Fruit fly (Drosophila melanogaster) whole organism, embryonic: Measurements from ENCODE around the gene CG43954.

ENCODE experiments used
- B-H2 ChIP-seq: fragments of 200-800 bp; sonication (Bioruptor generic); optimal IDR thresholded peaks from 2 replicates; lab custom pipeline; 2018; ENCODE audit warnings: missing biosample characterization, mild to moderate bottlenecking, missing genetic modification characterization
- CG11247 ChIP-seq: fragments of 200-800 bp; sonication (Bioruptor generic); IDR thresholded peaks from 2 replicates; pipeline ENCODE4 v1.3.6; 2022; ENCODE audit warnings: missing biosample characterization, missing genetic modification characterization
- CG11696 ChIP-seq: fragments of 200-800 bp; sonication (Bioruptor generic); IDR thresholded peaks from 2 replicates; pipeline ENCODE4 v1.3.6; 2022; ENCODE audit warnings: missing biosample characterization, missing genetic modification characterization
- CG14710 ChIP-seq: fragments of 200-800 bp; sonication (Bioruptor generic); optimal IDR thresholded peaks from 3 replicates; lab custom pipeline; 2019; ENCODE audit warnings: missing biosample characterization, mild to moderate bottlenecking, missing genetic modification characterization, moderate library complexity
- CG1603 ChIP-seq: fragments of 200-800 bp; sonication (Bioruptor generic); optimal IDR thresholded peaks from 2 replicates; lab custom pipeline; 2019; ENCODE audit warnings: missing biosample characterization, mild to moderate bottlenecking, missing genetic modification characterization, moderate library complexity
- CG17328 ChIP-seq: fragments of 200-800 bp; sonication (Bioruptor generic); IDR thresholded peaks from 2 replicates; pipeline ENCODE4 v1.3.6; 2022; ENCODE audit warnings: missing biosample characterization, missing genetic modification characterization
- CG18011 ChIP-seq: fragments of 200-800 bp; sonication (Bioruptor generic); optimal IDR thresholded peaks from 2 replicates; lab custom pipeline; 2017; ENCODE audit warnings: missing biosample characterization, missing genetic modification characterization, mild to moderate bottlenecking, moderate library complexity, missing genotype
- CG32767 ChIP-seq: fragments of 200-800 bp; sonication (Bioruptor generic); IDR thresholded peaks from 2 replicates; pipeline ENCODE4 v1.3.6; 2022; ENCODE audit warnings: missing biosample characterization, missing genetic modification characterization
- CG42726 ChIP-seq: fragments of 200-800 bp; sonication (Bioruptor generic); IDR thresholded peaks from 2 replicates; pipeline ENCODE4 v1.3.6; 2022; ENCODE audit warnings: missing biosample characterization, missing genetic modification characterization; ENCODE audit not compliant: partially characterized antibody
- CG4730 ChIP-seq: fragments of 200-800 bp; sonication (Bioruptor generic); IDR thresholded peaks from 2 replicates; pipeline ENCODE4 v1.3.6; 2022; ENCODE audit warnings: missing biosample characterization, missing genetic modification characterization
- CG8944 ChIP-seq: fragments of 200-800 bp; sonication (Bioruptor generic); optimal IDR thresholded peaks from 3 replicates; lab custom pipeline; 2016; ENCODE audit warnings: missing biosample characterization, missing genetic modification characterization
- CG9817 ChIP-seq: fragments of 200-800 bp; sonication (Bioruptor generic); optimal IDR thresholded peaks from 2 replicates; lab custom pipeline; 2018; ENCODE audit warnings: missing biosample characterization, mild to moderate bottlenecking, missing genetic modification characterization, moderate library complexity
- Dfd ChIP-seq, 2 experiments: fragments of >200 bp; optimal IDR thresholded peaks; 2 replicates each; lab custom pipeline; 2017; ENCODE audit warnings: missing biosample characterization in 2 of 2, missing genetic modification characterization in 2 of 2
- Dll ChIP-seq: fragments of 200-800 bp; sonication (Bioruptor generic); IDR thresholded peaks from 4 replicates; pipeline ENCODE4 v1.3.6; 2022; ENCODE audit warnings: missing biosample characterization, missing genetic modification characterization; ENCODE audit not compliant: partially characterized antibody
- E2f1 ChIP-seq: fragments of 200-800 bp; sonication (Bioruptor generic); IDR thresholded peaks from 2 replicates; pipeline ENCODE4 v1.3.6; 2022; ENCODE audit warnings: missing biosample characterization, missing genetic modification characterization
- ERR ChIP-seq: fragments of 200-800 bp; sonication (Bioruptor generic); optimal IDR thresholded peaks from 2 replicates; lab custom pipeline; 2016; ENCODE audit warnings: missing biosample characterization, missing genetic modification characterization
- Hr3 ChIP-seq: fragments of 200-800 bp; sonication (Bioruptor generic); optimal IDR thresholded peaks from 3 replicates; lab custom pipeline; 2016; ENCODE audit warnings: missing biosample characterization, missing genetic modification characterization
- Hr78 ChIP-seq, 2 experiments: fragments of 200-800 bp in 1 of 2; fragments of >200 bp in 1 of 2; sonication (Bioruptor generic) in 1 of 2; optimal IDR thresholded peaks; 2 replicates each; lab custom pipeline; 2017 to 2019; ENCODE audit warnings: missing biosample characterization in 2 of 2, missing genetic modification characterization in 2 of 2, mild to moderate bottlenecking in 1 of 2, moderate library complexity in 1 of 2
- Hsf ChIP-seq: fragments of 200-800 bp; sonication (Bioruptor generic); optimal IDR thresholded peaks from 3 replicates; lab custom pipeline; 2016; ENCODE audit warnings: missing biosample characterization, missing genetic modification characterization
- NC2β ChIP-seq: fragments of 200-800 bp; sonication (Bioruptor generic); optimal IDR thresholded peaks from 2 replicates; lab custom pipeline; 2016; ENCODE audit warnings: missing biosample characterization, missing genetic modification characterization
- Oaz ChIP-seq: fragments of 200-800 bp; sonication (Bioruptor generic); IDR thresholded peaks from 2 replicates; pipeline ENCODE4 v1.3.6; 2022; ENCODE audit warnings: missing biosample characterization, missing genetic modification characterization
- Ptx1 ChIP-seq: fragments of 200-800 bp; sonication (Bioruptor generic); IDR thresholded peaks from 2 replicates; pipeline ENCODE4 v1.3.6; 2022; ENCODE audit warnings: missing biosample characterization, missing genetic modification characterization
- Rx ChIP-seq: fragments of 200-800 bp; sonication (Bioruptor generic); IDR thresholded peaks from 2 replicates; pipeline ENCODE4 v1.3.6; 2022; ENCODE audit warnings: missing biosample characterization, missing genetic modification characterization
- Sry-δ ChIP-seq: fragments of 200-800 bp; sonication (Bioruptor generic); optimal IDR thresholded peaks from 2 replicates; lab custom pipeline; 2016; ENCODE audit warnings: missing biosample characterization, missing genetic modification characterization
- Vsx1 ChIP-seq: fragments of 200-800 bp; sonication (Bioruptor generic); optimal IDR thresholded peaks from 2 replicates; lab custom pipeline; 2017; ENCODE audit warnings: missing biosample characterization, mild to moderate bottlenecking, missing genetic modification characterization, missing genetic modification reagents
- Xrp1 ChIP-seq: fragments of 200-800 bp; sonication (Bioruptor generic); IDR thresholded peaks from 2 replicates; pipeline ENCODE4 v1.3.6; 2022; ENCODE audit warnings: missing biosample characterization, missing genetic modification characterization
- bigmax ChIP-seq: fragments of 200-800 bp; sonication (Bioruptor generic); optimal IDR thresholded peaks from 2 replicates; lab custom pipeline; 2018; ENCODE audit warnings: missing biosample characterization, mild to moderate bottlenecking, missing genetic modification characterization
- bowl ChIP-seq: fragments of 200-800 bp; sonication (Bioruptor generic); IDR thresholded peaks from 2 replicates; pipeline ENCODE4 v1.3.6; 2022; ENCODE audit warnings: missing biosample characterization, missing genetic modification characterization
- br ChIP-seq: fragments of >200 bp; optimal IDR thresholded peaks from 2 replicates; lab custom pipeline; 2017
- cg ChIP-seq: fragments of 200-800 bp; sonication (Bioruptor generic); optimal IDR thresholded peaks from 3 replicates; lab custom pipeline; 2019; ENCODE audit warnings: missing biosample characterization, mild to moderate bottlenecking, missing genetic modification characterization, moderate library complexity
- crc ChIP-seq: fragments of 200-800 bp; sonication (Bioruptor generic); optimal IDR thresholded peaks from 2 replicates; lab custom pipeline; 2016; ENCODE audit warnings: missing biosample characterization, missing genetic modification characterization
- dati ChIP-seq: fragments of 200-800 bp; sonication (Bioruptor generic); IDR thresholded peaks from 2 replicates; pipeline ENCODE4 v1.3.6; 2022; ENCODE audit warnings: missing biosample characterization, missing genetic modification characterization
- dm ChIP-seq: fragments of 200-800 bp; sonication (Bioruptor generic); optimal IDR thresholded peaks from 3 replicates; lab custom pipeline; 2016; ENCODE audit warnings: missing biosample characterization, missing genetic modification characterization
- dpn ChIP-seq, 2 experiments: fragments of 200-800 bp; sonication (Bioruptor generic); optimal IDR thresholded peaks; 3 replicates each; lab custom pipeline; 2016; ENCODE audit warnings: missing biosample characterization in 2 of 2, missing genetic modification characterization in 2 of 2
- eyg ChIP-seq: fragments of 200-800 bp; sonication (Bioruptor generic); optimal IDR thresholded peaks from 3 replicates; lab custom pipeline; 2016; ENCODE audit warnings: missing biosample characterization, missing genetic modification characterization
- gfzf ChIP-seq: fragments of 200-800 bp; sonication (Bioruptor generic); optimal IDR thresholded peaks from 2 replicates; lab custom pipeline; 2016; ENCODE audit warnings: missing biosample characterization, mild to moderate bottlenecking, missing genetic modification characterization, moderate library complexity
- gsb ChIP-seq: fragments of 200-800 bp; sonication (Bioruptor generic); IDR thresholded peaks from 2 replicates; pipeline ENCODE4 v1.3.6; 2022; ENCODE audit warnings: missing biosample characterization, missing genetic modification characterization
- knrl ChIP-seq: fragments of 200-800 bp; sonication (Bioruptor generic); IDR thresholded peaks from 3 replicates; pipeline ENCODE4 v1.3.6; 2022; ENCODE audit warnings: missing biosample characterization, missing genetic modification characterization; ENCODE audit not compliant: partially characterized antibody
- luna ChIP-seq: fragments of 200-800 bp; sonication (Bioruptor generic); optimal IDR thresholded peaks from 2 replicates; lab custom pipeline; 2016; ENCODE audit warnings: missing biosample characterization, missing genetic modification characterization
- nmo ChIP-seq: fragments of 200-800 bp; sonication (Bioruptor generic); optimal IDR thresholded peaks from 2 replicates; lab custom pipeline; 2018; ENCODE audit warnings: missing biosample characterization, mild to moderate bottlenecking, missing genetic modification characterization, moderate library complexity
- org-1 ChIP-seq: fragments of 200-800 bp; sonication (Bioruptor generic); optimal IDR thresholded peaks from 2 replicates; lab custom pipeline; 2017; ENCODE audit warnings: missing biosample characterization, missing genetic modification characterization
- pnt ChIP-seq: fragments of 200-800 bp; sonication (Bioruptor generic); optimal IDR thresholded peaks from 3 replicates; lab custom pipeline; 2016; ENCODE audit warnings: missing biosample characterization, missing genetic modification characterization
- sna ChIP-seq: fragments of 200-800 bp; sonication (Bioruptor generic); IDR thresholded peaks from 2 replicates; pipeline ENCODE4 v1.3.6; 2022; ENCODE audit warnings: missing biosample characterization, missing genetic modification characterization; ENCODE audit not compliant: partially characterized antibody
- tio ChIP-seq: fragments of 200-800 bp; sonication (Bioruptor generic); optimal IDR thresholded peaks from 2 replicates; lab custom pipeline; 2017; ENCODE audit warnings: missing biosample characterization, missing genetic modification characterization, inconsistent platforms
- tna ChIP-seq: fragments of 200-800 bp; sonication (Bioruptor generic); IDR thresholded peaks from 2 replicates; pipeline ENCODE4 v1.3.6; 2022; ENCODE audit warnings: missing biosample characterization, missing genetic modification characterization; ENCODE audit not compliant: partially characterized antibody
- toy ChIP-seq: fragments of 200-800 bp; sonication (Bioruptor generic); IDR thresholded peaks from 2 replicates; pipeline ENCODE4 v1.3.6; 2022; ENCODE audit warnings: missing biosample characterization, missing genetic modification characterization
- tx ChIP-seq: fragments of 200-800 bp; sonication (Bioruptor generic); optimal IDR thresholded peaks from 2 replicates; lab custom pipeline; 2016; ENCODE audit warnings: missing biosample characterization, missing genetic modification characterization
- vnd ChIP-seq: fragments of 200-800 bp; sonication (Bioruptor generic); IDR thresholded peaks from 3 replicates; pipeline ENCODE4 v1.3.6; 2022; ENCODE audit warnings: missing biosample characterization, missing genetic modification characterization; ENCODE audit not compliant: partially characterized antibody
- wdn ChIP-seq: fragments of 200-800 bp; sonication (Bioruptor generic); IDR thresholded peaks from 2 replicates; pipeline ENCODE4 v1.3.6; 2022; ENCODE audit warnings: missing biosample characterization, missing genetic modification characterization
- zen2 ChIP-seq: fragments of 200-800 bp; sonication (Bioruptor generic); IDR thresholded peaks from 3 replicates; pipeline ENCODE4 v1.3.6; 2022; ENCODE audit warnings: missing biosample characterization, missing genetic modification characterization; ENCODE audit not compliant: partially characterized antibody
- zfh1 ChIP-seq: fragments of 200-800 bp; sonication (Bioruptor generic); IDR thresholded peaks from 3 replicates; pipeline ENCODE4 v1.3.6; 2022; ENCODE audit warnings: missing biosample characterization, missing genetic modification characterization

Gene CG43954

dm6 chr3L:16667663-16668465, 43.6 kb downstream of the CG43954 start, which contains the start of gene Galphaf (continued):
- TF ChIP-seq crc (no peak), tx (no peak), CG18011 (no peak), CG32767 (GFP tag; lab: Robert Waterston, UW) (no peak), wdn (GFP tag; lab: Robert Waterston, UW) (no peak), CG11696 (GFP tag; lab: Robert Waterston, UW) (no peak), tna (GFP tag; lab: Robert Waterston, UW) (no peak), sna (GFP tag; lab: Robert Waterston, UW) (no peak), luna (GFP tag; lab: Kevin White, UChicago) (no peak), Sry-δ (GFP tag; lab: Kevin White, UChicago) (no peak), org-1 (GFP tag; lab: Kevin White, UChicago) (no peak), Rx (GFP tag; lab: Robert Waterston, UW) (no peak), Hr78 (GFP tag; optimal IDR thresholded peaks at IDR 0.05; lab: Kevin White, UChicago) (no peak), Hr3 (GFP tag; lab: Kevin White, UChicago) (no peak), CG4730 (GFP tag; lab: Robert Waterston, UW) (no peak), Vsx1 (GFP tag; lab: Kevin White, UChicago) (peak; percentile 10), zfh1 (GFP tag; lab: Robert Waterston, UW) (no peak), zen2 (GFP tag; lab: Robert Waterston, UW) (no peak), Oaz (GFP tag; lab: Robert Waterston, UW) (no peak), CG42726 (GFP tag; lab: Robert Waterston, UW) (no peak), Hsf (GFP tag; lab: Kevin White, UChicago) (no peak), tio (GFP tag; lab: Kevin White, UChicago) (no peak), knrl (GFP tag; lab: Robert Waterston, UW) (no peak), Ptx1 (GFP tag; lab: Robert Waterston, UW) (no peak), vnd (no peak), Xrp1 (no peak), CG8944 (GFP tag; lab: Kevin White, UChicago) (no peak), CG14710 (no peak), eyg (no peak), dpn (GFP tag; optimal IDR thresholded peaks at IDR 0.05; lab: Kevin White, UChicago) (no peak), gfzf (GFP tag; lab: Kevin White, UChicago) (no peak), pnt (GFP tag; lab: Kevin White, UChicago) (no peak), ERR (GFP tag; lab: Kevin White, UChicago) (no peak), gsb (GFP tag; lab: Robert Waterston, UW) (no peak), dm (no peak), CG1603 (no peak), CG9817 (no peak), CG11247 (no peak), Dfd (GFP tag; optimal IDR thresholded peaks at IDR 0.05; lab: Kevin White, UChicago) (no peak), E2f1 (GFP tag; lab: Robert Waterston, UW) (no peak), CG17328 (GFP tag; lab: Robert Waterston, UW) (no peak), toy (GFP tag; lab: Robert Waterston, UW) (no peak), cg (peak; percentile 29), bowl (no peak), NC2β (GFP tag; lab: Kevin White, UChicago) (no peak), bigmax (GFP tag; lab: Kevin White, UChicago) (no peak), dati (GFP tag; lab: Robert Waterston, UW) (no peak), br (no peak), B-H2 (GFP tag; lab: Kevin White, UChicago) (no peak), nmo (GFP tag; lab: Kevin White, UChicago) (no peak), Dll (GFP tag; lab: Robert Waterston, UW) (peak; percentile 17; the same call in 1 of the 4 replicates)
